Fruit fly (Drosophila melanogaster): ENCODE results near the gene Syn.

The Syn gene

DNA sequence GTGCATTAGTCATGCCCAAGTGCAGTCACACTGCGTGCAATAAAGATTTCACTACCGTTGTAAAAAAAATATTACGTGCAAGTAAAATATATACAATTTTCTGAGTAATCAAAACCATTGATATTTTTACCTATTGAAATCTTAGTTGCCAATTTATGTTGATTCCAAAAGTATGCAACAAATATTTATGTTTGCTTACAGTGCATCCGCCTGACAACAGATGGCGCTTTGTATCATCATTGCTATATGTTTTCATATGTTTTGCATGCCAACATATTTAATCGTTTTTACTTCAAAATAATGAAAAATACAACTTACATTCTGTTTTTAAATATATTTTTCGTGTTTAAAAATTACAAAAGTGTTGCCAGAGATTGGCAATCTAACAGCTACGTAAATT lies 13.1 kb downstream of the Syn start (continued):
- no peak for TF ChIP-seq CG3995 (GFP tag; optimal IDR thresholded peaks at IDR 0.05)
- peak; percentile 28; the same call in 1 of the 3 replicates for TF ChIP-seq dysf (GFP tag; IDR thresholded peaks at IDR 0.05)
- peak; percentile 38; the same call in 1 of the 2 replicates for TF ChIP-seq CG17328 (GFP tag; IDR thresholded peaks at IDR 0.05)
- no peak for TF ChIP-seq oc (tag; optimal IDR thresholded peaks at IDR 0.05)
- no peak for TF ChIP-seq Hey (tag; optimal IDR thresholded peaks at IDR 0.05)
- 0 out of 3 replicates have a peak, but pooled peaks have one; percentile 12 for TF ChIP-seq CG17361 (GFP tag; IDR thresholded peaks at IDR 0.05)
- TF ChIP-seq stwl (tag; optimal IDR thresholded peaks at IDR 0.05): peak; percentile 73
- TF ChIP-seq p53 (GFP tag; optimal IDR thresholded peaks at IDR 0.05): no peak
- TF ChIP-seq Aef1 (GFP tag; IDR thresholded peaks at IDR 0.05): no peak; the same call in 2 of the 3 replicates
- no peak for TF ChIP-seq CG16863 (GFP tag; optimal IDR thresholded peaks at IDR 0.05)
- TF ChIP-seq esg (GFP tag; conservative IDR thresholded peaks at IDR 0.05): no peak
- TF ChIP-seq chif (GFP tag; optimal IDR thresholded peaks at IDR 0.05): peak; percentile 37 to 60
- peak; percentile 8 for TF ChIP-seq chn (GFP tag; optimal IDR thresholded peaks at IDR 0.05)
- TF ChIP-seq Bteb2 (GFP tag; optimal IDR thresholded peaks at IDR 0.05): no peak
- TF ChIP-seq az2 (GFP tag; optimal IDR thresholded peaks at IDR 0.05): peak; percentile 9
- TF ChIP-seq CoRest (tag; optimal IDR thresholded peaks at IDR 0.05): peak; percentile 11
- TF ChIP-seq sens (GFP tag): peak; percentile 87
- no peak for TF ChIP-seq Antp (GFP tag; optimal IDR thresholded peaks at IDR 0.05)
- peak; percentile 95 for TF ChIP-seq CTCF (GFP tag; optimal IDR thresholded peaks at IDR 0.05)
- no peak for TF ChIP-seq exex (tag; optimal IDR thresholded peaks at IDR 0.05)
- no peak for TF ChIP-seq cwo (GFP tag; optimal IDR thresholded peaks at IDR 0.05)
- TF ChIP-seq CG2199 (GFP tag; IDR thresholded peaks at IDR 0.05): peak; percentile 86
- peak; percentile 43 for TF ChIP-seq CG4707 (GFP tag; optimal IDR thresholded peaks at IDR 0.05)
- peak; percentile 13 for TF ChIP-seq CG17829 (tag; optimal IDR thresholded peaks at IDR 0.05)
- peak; percentile 45 for TF ChIP-seq CG7987 (GFP tag; optimal IDR thresholded peaks at IDR 0.05)
- peak; percentile 37 for TF ChIP-seq Blimp-1 (GFP tag; optimal IDR thresholded peaks at IDR 0.05)
- TF ChIP-seq luna (GFP tag; optimal IDR thresholded peaks at IDR 0.05): peak; percentile 17
- 0 out of 2 replicates have a peak, but pooled peaks have one; percentile 21 for TF ChIP-seq CG3847 (GFP tag; IDR thresholded peaks at IDR 0.05)
- TF ChIP-seq CG2875 (GFP tag; optimal IDR thresholded peaks at IDR 0.05): peak; percentile 44
- TF ChIP-seq Xbp1 (GFP tag; optimal IDR thresholded peaks at IDR 0.05): peak; percentile 43
- no peak for TF ChIP-seq insv (GFP tag; optimal IDR thresholded peaks at IDR 0.05)
- peak; percentile 73; the same call in 2 of the 3 replicates for TF ChIP-seq so (GFP tag; IDR thresholded peaks at IDR 0.05)
- TF ChIP-seq Fer1 (GFP tag; optimal IDR thresholded peaks at IDR 0.05): peak; percentile 3
- no peak for TF ChIP-seq Atf6 (GFP tag; IDR thresholded peaks at IDR 0.05)
- peak; percentile 43 for TF ChIP-seq phol (tag; optimal IDR thresholded peaks at IDR 0.05)
- TF ChIP-seq gfzf (GFP tag; optimal IDR thresholded peaks at IDR 0.05): no peak
- TF ChIP-seq gcm (GFP tag; optimal IDR thresholded peaks at IDR 0.05): peak; percentile 23
- TF ChIP-seq CG7271 (tag; optimal IDR thresholded peaks at IDR 0.05): peak; percentile 42
- TF ChIP-seq Opbp (GFP tag; IDR thresholded peaks at IDR 0.05; ENCODE audit: partially characterized antibody): no peak
- peak; percentile 46; the same call in 1 of the 2 replicates for TF ChIP-seq Xrp1 (GFP tag; IDR thresholded peaks at IDR 0.05)
- peak; percentile 28 for TF ChIP-seq bcd (GFP tag; optimal IDR thresholded peaks at IDR 0.05)
- TF ChIP-seq psq (GFP tag; optimal IDR thresholded peaks at IDR 0.05): no peak
- no peak for TF ChIP-seq ftz-f1 (GFP tag; optimal IDR thresholded peaks at IDR 0.05)
- TF ChIP-seq ATbp (GFP tag; optimal IDR thresholded peaks at IDR 0.05): peak; percentile 30
- TF ChIP-seq CG15696 (tag; optimal IDR thresholded peaks at IDR 0.05): peak; percentile 42
- peak; percentile 41 for TF ChIP-seq NfI (GFP tag; optimal IDR thresholded peaks at IDR 0.05)
- TF ChIP-seq Oli (tag; optimal IDR thresholded peaks at IDR 0.05): peak; percentile 13
- peak; percentile 30 for TF ChIP-seq Atf3 (GFP tag; optimal IDR thresholded peaks at IDR 0.05)
- TF ChIP-seq wek (GFP tag; optimal IDR thresholded peaks at IDR 0.05): no peak
- TF ChIP-seq sima (GFP tag; optimal IDR thresholded peaks at IDR 0.05): no peak
- TF ChIP-seq btn (GFP tag; optimal IDR thresholded peaks at IDR 0.05): peak; percentile 17

All from whole organism, embryonic.